Worm (Caenorhabditis elegans) whole organism, mixed stage, embryonic: ENCODE results near the gene F07E5.12.

Experiments
- M03D4.4 ChIP-seq: sonication (generic microtip); optimal IDR thresholded peaks from 2 replicates; lab custom pipeline; 2017; ENCODE audit warnings: mild to moderate bottlenecking, missing genetic modification characterization, missing compliant biosample characterization
- bed-3 ChIP-seq: fragments of 200-800 bp; sonication (Bioruptor generic); optimal IDR thresholded peaks from 3 replicates; lab custom pipeline; 2018; ENCODE audit warnings: mild to moderate bottlenecking, missing genetic modification characterization, moderate library complexity, missing compliant biosample characterization
- blmp-1 ChIP-seq: fragments of 150-350 bp; optimal IDR thresholded peaks from 2 replicates; lab custom pipeline; 2014; ENCODE audit warnings: missing biosample characterization, missing genetic modification characterization
- ceh-39 ChIP-seq: fragments of 150-350 bp; optimal IDR thresholded peaks from 2 replicates; lab custom pipeline; 2014; ENCODE audit warnings: missing biosample characterization, missing genetic modification characterization
- ceh-43 ChIP-seq: fragments of 200-800 bp; sonication (Bioruptor generic); optimal IDR thresholded peaks from 2 replicates; lab custom pipeline; 2018; ENCODE audit warnings: mild to moderate bottlenecking, missing genetic modification characterization, moderate library complexity, missing compliant biosample characterization
- ces-1 ChIP-seq: fragments of 150-350 bp; optimal IDR thresholded peaks from 2 replicates; lab custom pipeline; 2014; ENCODE audit warnings: missing biosample characterization, missing genetic modification reagents, missing genetic modification characterization
- cnd-1 ChIP-seq: fragments of 200-800 bp; sonication (Bioruptor generic); optimal IDR thresholded peaks from 2 replicates; lab custom pipeline; 2018; ENCODE audit warnings: mild to moderate bottlenecking, missing genetic modification characterization, missing compliant biosample characterization
- drap-1 ChIP-seq: fragments of 200-800 bp; sonication (Bioruptor generic); optimal IDR thresholded peaks from 3 replicates; lab custom pipeline; 2018; ENCODE audit warnings: mild to moderate bottlenecking, missing genetic modification characterization, missing compliant biosample characterization
- elt-1 ChIP-seq: sonication (generic microtip); optimal IDR thresholded peaks from 2 replicates; lab custom pipeline; 2017; ENCODE audit warnings: missing genetic modification characterization, mild to moderate bottlenecking, missing compliant biosample characterization, antibody characterized with exemption, moderate library complexity, borderline replicate concordance; ENCODE audit not compliant: insufficient read depth
- elt-3 ChIP-seq: fragments of 150-350 bp; optimal IDR thresholded peaks from 2 replicates; lab custom pipeline; 2014; ENCODE audit warnings: missing biosample characterization, missing genetic modification characterization
- flh-1 ChIP-seq: fragments of 200-800 bp; sonication (Bioruptor generic); optimal IDR thresholded peaks from 2 replicates; lab custom pipeline; 2018; ENCODE audit warnings: mild to moderate bottlenecking, missing genetic modification characterization, moderate library complexity, missing compliant biosample characterization
- ham-2 ChIP-seq: fragments of 200-800 bp; sonication (Bioruptor generic); optimal IDR thresholded peaks from 2 replicates; lab custom pipeline; 2018; ENCODE audit warnings: mild to moderate bottlenecking, missing genetic modification characterization, missing compliant biosample characterization
- lin-32 ChIP-seq: fragments of 200-800 bp; sonication (Bioruptor generic); optimal IDR thresholded peaks from 2 replicates; lab custom pipeline; 2018; ENCODE audit warnings: mild to moderate bottlenecking, missing genetic modification characterization, missing compliant biosample characterization
- lsy-2 ChIP-seq: fragments of 150-350 bp; optimal IDR thresholded peaks from 2 replicates; lab custom pipeline; 2014; ENCODE audit warnings: missing biosample characterization, missing genetic modification characterization
- mab-5 ChIP-seq: fragments of 150-350 bp; optimal IDR thresholded peaks from 2 replicates; lab custom pipeline; 2014; ENCODE audit warnings: missing biosample characterization, missing genetic modification characterization
- mep-1 ChIP-seq: fragments of 150-350 bp; optimal IDR thresholded peaks from 2 replicates; lab custom pipeline; 2017; ENCODE audit warnings: missing biosample characterization, missing genetic modification reagents, missing genetic modification characterization, inconsistent platforms
- mls-2 ChIP-seq: sonication (generic microtip); optimal IDR thresholded peaks from 2 replicates; lab custom pipeline; 2016; ENCODE audit warnings: mild to moderate bottlenecking, missing genetic modification characterization, moderate library complexity, missing compliant biosample characterization
- nhr-12 ChIP-seq: fragments of 150-350 bp; optimal IDR thresholded peaks from 2 replicates; lab custom pipeline; 2014; ENCODE audit warnings: missing biosample characterization, missing genetic modification characterization
- nhr-2 ChIP-seq: fragments of 150-350 bp; optimal IDR thresholded peaks from 2 replicates; lab custom pipeline; 2014; ENCODE audit warnings: missing biosample characterization, missing genetic modification characterization
- nhr-237 ChIP-seq: fragments of 150-350 bp; optimal IDR thresholded peaks from 2 replicates; lab custom pipeline; 2014; ENCODE audit warnings: missing biosample characterization, missing genetic modification characterization
- nhr-28 ChIP-seq: fragments of 150-350 bp; optimal IDR thresholded peaks from 2 replicates; lab custom pipeline; 2014; ENCODE audit warnings: missing biosample characterization, missing genetic modification characterization
- nhr-76 ChIP-seq: sonication (generic microtip); optimal IDR thresholded peaks from 2 replicates; lab custom pipeline; 2017; ENCODE audit warnings: missing biosample characterization, missing genetic modification characterization
- sem-2 ChIP-seq: fragments of 200-800 bp; sonication (Bioruptor generic); optimal IDR thresholded peaks from 2 replicates; lab custom pipeline; 2018; ENCODE audit warnings: mild to moderate bottlenecking, missing genetic modification characterization, missing compliant biosample characterization
- snpc-4 ChIP-seq: fragments of 150-350 bp; optimal IDR thresholded peaks from 2 replicates; lab custom pipeline; 2014; ENCODE audit warnings: missing biosample characterization, missing genetic modification characterization
- sptf-1 ChIP-seq: sonication (generic microtip); optimal IDR thresholded peaks from 2 replicates; lab custom pipeline; 2017; ENCODE audit warnings: mild to moderate bottlenecking, missing genetic modification characterization, moderate library complexity, missing compliant biosample characterization
- tbx-8 ChIP-seq: fragments of 200-800 bp; sonication (Bioruptor generic); optimal IDR thresholded peaks from 2 replicates; lab custom pipeline; 2018; ENCODE audit warnings: mild to moderate bottlenecking, missing genetic modification characterization, moderate library complexity, missing compliant biosample characterization
- unc-120 ChIP-seq: sonication (generic microtip); optimal IDR thresholded peaks from 2 replicates; lab custom pipeline; 2017; ENCODE audit warnings: missing genetic modification characterization, missing compliant biosample characterization; ENCODE audit not compliant: poor library complexity, severe bottlenecking
- unc-39 ChIP-seq: fragments of 150-350 bp; optimal IDR thresholded peaks from 2 replicates; lab custom pipeline; 2014; ENCODE audit warnings: missing biosample characterization, missing genetic modification characterization
- unc-62 ChIP-seq: fragments of 150-350 bp; optimal IDR thresholded peaks from 2 replicates; lab custom pipeline; 2014; ENCODE audit warnings: missing biosample characterization, missing genetic modification reagents, missing genetic modification characterization
- zip-8 ChIP-seq: fragments of 150-350 bp; optimal IDR thresholded peaks from 2 replicates; lab custom pipeline; 2014; ENCODE audit warnings: missing biosample characterization, missing genetic modification characterization
- ztf-11 ChIP-seq: fragments of 150-350 bp; optimal IDR thresholded peaks from 2 replicates; lab custom pipeline; 2014; ENCODE audit warnings: missing biosample characterization, missing genetic modification characterization

F07E5.12 gene

DNA sequence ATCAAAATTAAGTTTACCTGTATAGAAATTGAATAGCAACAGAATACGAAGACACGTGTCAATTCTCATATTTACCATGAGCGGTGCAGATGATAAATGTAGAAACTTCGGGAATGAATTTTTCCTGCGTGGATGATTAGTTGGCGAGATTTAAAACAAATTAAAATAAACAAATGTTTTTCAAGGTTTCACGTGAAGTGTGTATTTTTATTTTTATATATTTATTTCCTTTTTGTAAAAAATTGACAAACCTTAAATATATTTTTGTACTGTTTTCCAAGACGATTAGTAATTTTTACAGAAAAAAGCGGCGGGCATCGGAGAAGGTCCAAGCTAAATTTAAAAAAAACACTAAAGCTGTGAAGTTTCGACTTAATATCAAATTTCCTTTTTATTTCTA lies 7.7 kb downstream of the F07E5.12 start, which contains the start of gene F07E5.8:
TSS of gene F07E5.8 (minus strand) at position 101 of the 400 bp plus-strand sequence.
- TF ChIP-seq nhr-76 (tag; lab: Kevin White, UChicago): no peak
- no peak for TF ChIP-seq unc-62 (GFP tag; lab: Kevin White, UChicago)
- TF ChIP-seq zip-8 (tag; lab: Kevin White, UChicago): no peak
- TF ChIP-seq mep-1: no peak
- no peak for TF ChIP-seq ztf-11
- no peak for TF ChIP-seq nhr-28 (tag; lab: Kevin White, UChicago)
- no peak for TF ChIP-seq bed-3 (GFP tag; lab: Kevin White, UChicago)
- TF ChIP-seq nhr-12: no peak
- no peak for TF ChIP-seq mls-2
- no peak for TF ChIP-seq tbx-8 (GFP tag; lab: Kevin White, UChicago)
- TF ChIP-seq nhr-2 (tag; lab: Kevin White, UChicago): no peak
- TF ChIP-seq ham-2: no peak
- TF ChIP-seq nhr-237: no peak
- TF ChIP-seq lsy-2 (tag; lab: Kevin White, UChicago): no peak
- TF ChIP-seq drap-1 (GFP tag; lab: Kevin White, UChicago): no peak
- TF ChIP-seq ceh-43 (GFP tag; lab: Kevin White, UChicago): no peak
- TF ChIP-seq, all 35 proteins: peak for 0

DNA sequence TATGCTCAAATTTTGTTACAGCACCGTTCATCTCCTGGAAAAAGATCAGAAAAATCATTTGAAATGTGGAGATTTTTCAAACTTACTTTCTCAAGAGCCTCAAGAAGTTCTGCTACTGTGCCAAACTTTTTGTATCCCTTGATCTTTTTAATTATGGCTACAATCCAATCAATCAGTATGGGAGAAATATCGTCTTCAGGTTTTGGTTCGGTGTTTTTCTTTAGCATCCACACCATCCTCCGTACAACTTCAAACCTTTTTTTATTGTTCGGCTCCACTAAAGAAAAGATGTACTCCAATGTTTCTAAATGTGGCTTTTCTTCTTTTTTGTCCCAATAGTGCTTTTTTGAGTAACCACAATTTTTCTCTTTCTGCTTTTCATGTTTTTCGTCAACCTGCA lies 8.7 kb downstream of the F07E5.12 start:
- no peak for TF ChIP-seq M03D4.4 (tag; lab: Kevin White, UChicago)
- TF ChIP-seq sptf-1 (tag; lab: Kevin White, UChicago): no peak
- TF ChIP-seq unc-120 (tag; lab: Kevin White, UChicago): no peak
- TF ChIP-seq snpc-4 (tag; lab: Kevin White, UChicago): no peak
- TF ChIP-seq nhr-237: no peak
- TF ChIP-seq lsy-2 (tag; lab: Kevin White, UChicago): no peak
- TF ChIP-seq mab-5 (tag; lab: Kevin White, UChicago): no peak
- TF ChIP-seq flh-1 (GFP tag; lab: Kevin White, UChicago): no peak
- TF ChIP-seq nhr-76 (tag; lab: Kevin White, UChicago): no peak
- no peak for TF ChIP-seq unc-62 (GFP tag; lab: Kevin White, UChicago)
- TF ChIP-seq elt-3 (tag; lab: Kevin White, UChicago): no peak
- no peak for TF ChIP-seq elt-1

ce11 chrII:2080425-2080824 lies 12.7 kb downstream of the F07E5.12 start, which contains the start of gene F07E5.9:
TSS of gene F07E5.9 (minus strand) at chrII:2080525.
- TF ChIP-seq blmp-1 (no peak), unc-39 (tag; lab: Kevin White, UChicago) (no peak), ceh-39 (tag; lab: Kevin White, UChicago) (no peak), nhr-12 (no peak), ham-2 (no peak), unc-62 (GFP tag; lab: Kevin White, UChicago) (no peak), ces-1 (no peak), M03D4.4 (tag; lab: Kevin White, UChicago) (no peak), ceh-43 (GFP tag; lab: Kevin White, UChicago) (no peak), sptf-1 (tag; lab: Kevin White, UChicago) (no peak)

DNA sequence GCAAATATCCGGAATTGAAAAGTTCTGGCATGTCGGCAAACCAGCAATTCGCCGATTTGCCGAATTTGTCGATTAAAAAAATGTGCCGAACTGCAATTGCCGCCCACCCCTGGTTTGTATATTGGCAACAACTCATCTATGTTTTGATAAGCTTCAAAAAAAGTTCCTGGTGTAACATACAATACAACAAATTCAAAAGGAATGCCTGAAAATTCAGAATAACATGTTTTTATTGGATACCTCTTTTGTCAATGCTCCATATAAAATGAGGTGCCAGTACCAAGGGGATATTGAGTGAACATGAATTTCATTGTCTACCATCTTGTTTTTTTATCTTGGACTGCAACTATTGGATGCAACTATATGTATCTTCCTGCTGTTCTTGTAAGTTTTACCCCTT lies 13.5 kb downstream of the F07E5.12 start, which contains the start of gene T16A1.4:
TSS of gene T16A1.4 (plus strand) at position 301 of the 400 bp plus-strand sequence.
- TF ChIP-seq blmp-1 (no peak), nhr-76 (tag; lab: Kevin White, UChicago) (no peak), nhr-28 (tag; lab: Kevin White, UChicago) (no peak), sem-2 (GFP tag; lab: Kevin White, UChicago) (no peak), unc-39 (tag; lab: Kevin White, UChicago) (no peak), snpc-4 (tag; lab: Kevin White, UChicago) (no peak), lin-32 (GFP tag; lab: Kevin White, UChicago) (no peak), cnd-1 (no peak), lsy-2 (tag; lab: Kevin White, UChicago) (no peak)

DNA sequence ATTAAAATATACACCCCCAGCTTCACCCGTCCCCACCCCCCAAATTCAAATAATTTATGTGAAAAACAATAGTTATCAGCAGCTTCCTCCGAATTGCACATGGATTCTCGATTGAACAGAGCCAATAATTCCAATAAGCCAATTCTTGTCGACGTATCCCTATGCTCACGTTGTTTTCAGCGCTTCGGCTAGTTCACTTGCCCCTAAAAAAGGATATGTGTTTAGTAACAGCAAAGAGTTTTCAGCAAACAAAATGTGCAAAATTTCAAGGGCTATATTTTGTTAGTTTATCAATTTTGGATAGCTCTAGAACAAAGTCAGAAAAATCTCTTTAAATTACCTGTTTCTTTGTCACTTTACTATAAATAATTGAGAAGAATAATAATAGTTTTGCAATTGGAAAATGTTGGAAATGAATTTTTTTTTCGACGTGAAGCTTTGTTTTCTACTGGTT lies 16.0 kb downstream of the F07E5.12 start, which contains the start of the genes T16A1.5 and fbxc-49:
TSS of gene T16A1.5 (minus strand) at position 101 of the 454 bp plus-strand sequence.
TSS of gene fbxc-49 (plus strand) at position 404 of the 454 bp plus-strand sequence.
- TF ChIP-seq nhr-237: no peak
- no peak for TF ChIP-seq elt-3 (tag; lab: Kevin White, UChicago)
- TF ChIP-seq sem-2 (GFP tag; lab: Kevin White, UChicago): no peak
- TF ChIP-seq nhr-76 (tag; lab: Kevin White, UChicago): no peak
- TF ChIP-seq zip-8 (tag; lab: Kevin White, UChicago): no peak
